Worm (Caenorhabditis elegans) whole organism, L3 larva: ENCODE data around the gene doxa-1.

ENCODE experiments used
- R02D3.7 ChIP-seq: fragments of 150-350 bp; optimal IDR thresholded peaks from 2 replicates; lab custom pipeline; 2014; ENCODE audit warnings: missing biosample characterization, missing genetic modification characterization
- ZK546.5 ChIP-seq: sonication (generic microtip); optimal IDR thresholded peaks from 2 replicates; lab custom pipeline; 2017; ENCODE audit warnings: missing biosample characterization, missing genetic modification characterization
- aly-2 ChIP-seq: fragments of 150-350 bp; optimal IDR thresholded peaks from 2 replicates; lab custom pipeline; 2014; ENCODE audit warnings: missing biosample characterization, missing genetic modification characterization
- ama-1 ChIP-seq: fragments of 150-350 bp; optimal IDR thresholded peaks from 2 replicates; lab custom pipeline; 2018
- ceh-16 ChIP-seq: sonication (generic microtip); optimal IDR thresholded peaks from 2 replicates; lab custom pipeline; 2017; ENCODE audit warnings: missing biosample characterization, missing genetic modification characterization
- ceh-82 ChIP-seq: fragments of 150-350 bp; optimal IDR thresholded peaks from 2 replicates; lab custom pipeline; 2014; ENCODE audit warnings: missing biosample characterization, missing genetic modification characterization
- daf-12 ChIP-seq: fragments of 150-350 bp; optimal IDR thresholded peaks from 2 replicates; lab custom pipeline; 2014; ENCODE audit warnings: missing biosample characterization, missing genetic modification reagents, missing genetic modification characterization
- egl-27 ChIP-seq: sonication (generic microtip); optimal IDR thresholded peaks from 4 replicates; lab custom pipeline; 2017; ENCODE audit warnings: missing biosample characterization, missing genetic modification reagents, missing genetic modification characterization
- egl-5 ChIP-seq: fragments of 150-350 bp; optimal IDR thresholded peaks from 2 replicates; lab custom pipeline; 2017; ENCODE audit warnings: missing biosample characterization, missing genetic modification reagents, missing genetic modification characterization, inconsistent platforms
- elt-1 ChIP-seq: fragments of 150-350 bp; optimal IDR thresholded peaks from 2 replicates; lab custom pipeline; 2014; ENCODE audit warnings: missing biosample characterization, missing genetic modification characterization
- elt-2 ChIP-seq: sonication (generic microtip); optimal IDR thresholded peaks from 2 replicates; lab custom pipeline; 2016; ENCODE audit warnings: missing genetic modification reagents, mild to moderate bottlenecking, missing genetic modification characterization, missing compliant biosample characterization
- elt-3 ChIP-seq, 3 experiments: fragments of 150-350 bp in 1 of 3; sonication (generic microtip) in 2 of 3; optimal IDR thresholded peaks; 2 replicates in 2 of 3; 4 replicates in 1 of 3; lab custom pipeline; 2014 to 2017; ENCODE audit warnings: missing biosample characterization in 3 of 3, missing genetic modification characterization in 3 of 3
- eor-1 ChIP-seq, 2 experiments: fragments of 150-350 bp; optimal IDR thresholded peaks; 2 replicates each; lab custom pipeline; 2014 to 2018; ENCODE audit warnings: missing biosample characterization in 2 of 2, missing genetic modification characterization in 2 of 2
- fkh-2 ChIP-seq: fragments of 150-350 bp; optimal IDR thresholded peaks from 2 replicates; lab custom pipeline; 2014; ENCODE audit warnings: missing biosample characterization, missing genetic modification reagents, missing genetic modification characterization
- fos-1 ChIP-seq: fragments of 150-350 bp; optimal IDR thresholded peaks from 2 replicates; lab custom pipeline; 2014; ENCODE audit warnings: missing biosample characterization, missing genetic modification characterization
- hmg-11 ChIP-seq: sonication (generic microtip); optimal IDR thresholded peaks from 2 replicates; lab custom pipeline; 2016; ENCODE audit warnings: missing genetic modification characterization, missing compliant biosample characterization
- lsy-12 ChIP-seq: sonication (generic microtip); optimal IDR thresholded peaks from 2 replicates; lab custom pipeline; 2016; ENCODE audit warnings: mild to moderate bottlenecking, missing genetic modification characterization, missing compliant biosample characterization
- mml-1 ChIP-seq: fragments of 150-350 bp; sonication (generic microtip); optimal IDR thresholded peaks from 3 replicates; lab custom pipeline; 2014; ENCODE audit warnings: missing biosample characterization, missing genetic modification characterization
- nfya-1 ChIP-seq: sonication (generic microtip); optimal IDR thresholded peaks from 2 replicates; lab custom pipeline; 2017; ENCODE audit warnings: missing genetic modification characterization, mild to moderate bottlenecking, missing compliant biosample characterization, antibody characterized with exemption, moderate library complexity; ENCODE audit not compliant: insufficient read depth
- nhr-12 ChIP-seq: fragments of 150-350 bp; optimal IDR thresholded peaks from 2 replicates; lab custom pipeline; 2014; ENCODE audit warnings: missing biosample characterization, missing genetic modification characterization
- nhr-23 ChIP-seq: fragments of 150-350 bp; optimal IDR thresholded peaks from 2 replicates; lab custom pipeline; 2014; ENCODE audit warnings: missing biosample characterization, missing genetic modification reagents, missing genetic modification characterization
- nhr-237 ChIP-seq: fragments of 150-350 bp; optimal IDR thresholded peaks from 2 replicates; lab custom pipeline; 2014; ENCODE audit warnings: missing biosample characterization, missing genetic modification characterization
- nhr-25 ChIP-seq: sonication (generic microtip); optimal IDR thresholded peaks from 2 replicates; lab custom pipeline; 2017; ENCODE audit warnings: missing biosample characterization, missing genetic modification characterization
- nhr-43 ChIP-seq: sonication (generic microtip); optimal IDR thresholded peaks from 2 replicates; lab custom pipeline; 2016; ENCODE audit warnings: mild to moderate bottlenecking, missing genetic modification characterization, missing compliant biosample characterization; ENCODE audit not compliant: poor library complexity, severe bottlenecking
- nhr-67 ChIP-seq: fragments of 150-350 bp; optimal IDR thresholded peaks from 2 replicates; lab custom pipeline; 2014; ENCODE audit warnings: missing biosample characterization, missing genetic modification characterization
- pha-4 ChIP-seq: fragments of 150-350 bp; optimal IDR thresholded peaks from 2 replicates; lab custom pipeline; 2014; ENCODE audit warnings: missing biosample characterization, missing genetic modification reagents, missing genetic modification characterization
- sea-2 ChIP-seq: fragments of 150-350 bp; sonication (generic microtip); optimal IDR thresholded peaks from 4 replicates; lab custom pipeline; 2014; ENCODE audit warnings: missing biosample characterization, missing genetic modification reagents, missing genetic modification characterization
- skn-1 ChIP-seq: fragments of 150-350 bp; optimal IDR thresholded peaks from 2 replicates; lab custom pipeline; 2014; ENCODE audit warnings: missing biosample characterization, missing genetic modification characterization
- snpc-4 ChIP-seq: fragments of 150-350 bp; optimal IDR thresholded peaks from 2 replicates; lab custom pipeline; 2014; ENCODE audit warnings: missing biosample characterization, missing genetic modification characterization
- tbx-2 ChIP-seq: sonication (generic microtip); optimal IDR thresholded peaks from 2 replicates; lab custom pipeline; 2016; ENCODE audit warnings: mild to moderate bottlenecking, missing genetic modification characterization, missing compliant biosample characterization
- zag-1 ChIP-seq: fragments of 150-350 bp; optimal IDR thresholded peaks from 2 replicates; lab custom pipeline; 2014; ENCODE audit warnings: missing biosample characterization, missing genetic modification characterization
- ztf-4 ChIP-seq: fragments of 150-350 bp; optimal IDR thresholded peaks from 2 replicates; lab custom pipeline; 2014; ENCODE audit warnings: missing biosample characterization, missing genetic modification characterization

The doxa-1 gene

DNA sequence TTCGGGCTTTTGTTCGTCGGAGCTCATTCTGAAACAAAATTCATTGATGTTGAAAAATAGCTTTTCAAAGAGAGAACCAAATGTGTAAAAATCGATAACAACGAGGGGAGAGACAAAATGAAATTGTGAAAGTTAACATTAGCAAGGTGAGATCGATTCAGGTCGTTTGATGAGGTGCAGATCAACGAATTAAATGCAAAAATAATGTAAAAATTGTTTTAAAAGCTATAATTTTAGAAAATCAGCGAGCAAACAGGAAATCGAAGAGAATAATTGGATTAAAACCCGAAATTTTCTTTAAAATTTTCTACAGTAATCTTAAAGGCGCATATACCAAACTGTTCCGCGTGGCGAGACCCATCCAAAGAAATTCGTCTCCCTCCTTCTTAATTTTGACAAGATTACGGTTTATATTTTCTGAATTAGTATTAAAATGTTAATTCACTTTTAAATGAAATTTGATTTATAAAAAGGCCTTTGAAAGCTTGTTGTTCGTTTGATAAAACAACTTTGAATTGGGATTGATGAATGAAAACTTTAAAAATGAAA, 37.6 kb downstream of the doxa-1 start, which contains the start of gene C13G5.2:
Gene C13G5.2, minus strand, starts transcription at position 51 of the 549 bp plus-strand sequence.
- no peak for TF ChIP-seq tbx-2

DNA sequence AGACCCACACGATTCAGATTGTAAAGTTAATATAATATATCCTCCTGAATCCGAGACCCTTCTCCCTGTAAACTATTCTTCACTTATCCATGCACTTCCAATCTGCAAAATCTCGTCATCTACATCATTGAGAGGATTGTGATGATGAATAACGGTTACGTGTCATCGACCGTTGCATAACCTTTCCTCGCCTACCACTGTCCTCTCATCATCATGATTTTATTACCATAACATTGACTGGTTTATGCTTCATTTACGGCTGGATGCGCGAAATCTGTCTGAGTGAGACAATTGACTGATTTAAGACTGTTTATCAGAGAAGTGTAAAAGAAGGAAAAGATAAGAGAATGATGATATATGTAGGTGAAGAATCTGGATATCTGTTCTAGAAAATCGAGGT, 39.4 kb downstream of the doxa-1 start:
- TF ChIP-seq fos-1 (tag; lab: Kevin White, UChicago) = no peak
- no peak for TF ChIP-seq fkh-2 (tag; lab: Kevin White, UChicago)
- TF ChIP-seq zag-1 (tag; lab: Kevin White, UChicago) = no peak
- no peak for TF ChIP-seq nhr-67
- no peak for TF ChIP-seq tbx-2
- TF ChIP-seq sea-2 (GFP tag; lab: Kevin White, UChicago) = no peak
- TF ChIP-seq hmg-11 (tag; lab: Kevin White, UChicago) = no peak
- TF ChIP-seq aly-2 (tag; lab: Kevin White, UChicago) = no peak
- TF ChIP-seq ceh-82 (tag; lab: Kevin White, UChicago) = no peak
- TF ChIP-seq egl-27 (tag; lab: Kevin White, UChicago) = no peak
- no peak for TF ChIP-seq ZK546.5 (tag; lab: Kevin White, UChicago)
- no peak for TF ChIP-seq pha-4 (tag; lab: Kevin White, UChicago)
- TF ChIP-seq eor-1 (tag; optimal IDR thresholded peaks at IDR 0.05; lab: Kevin White, UChicago) = no peak
- TF ChIP-seq nhr-43 (tag; lab: Kevin White, UChicago) = no peak
- no peak for TF ChIP-seq elt-1
- no peak for TF ChIP-seq R02D3.7
- no peak for TF ChIP-seq nfya-1 (tag; lab: Kevin White, UChicago)
- TF ChIP-seq mml-1 (tag; lab: Kevin White, UChicago) = no peak
- no peak for TF ChIP-seq skn-1 (tag; lab: Kevin White, UChicago)
- no peak for TF ChIP-seq nhr-12 (tag; lab: Kevin White, UChicago)

DNA sequence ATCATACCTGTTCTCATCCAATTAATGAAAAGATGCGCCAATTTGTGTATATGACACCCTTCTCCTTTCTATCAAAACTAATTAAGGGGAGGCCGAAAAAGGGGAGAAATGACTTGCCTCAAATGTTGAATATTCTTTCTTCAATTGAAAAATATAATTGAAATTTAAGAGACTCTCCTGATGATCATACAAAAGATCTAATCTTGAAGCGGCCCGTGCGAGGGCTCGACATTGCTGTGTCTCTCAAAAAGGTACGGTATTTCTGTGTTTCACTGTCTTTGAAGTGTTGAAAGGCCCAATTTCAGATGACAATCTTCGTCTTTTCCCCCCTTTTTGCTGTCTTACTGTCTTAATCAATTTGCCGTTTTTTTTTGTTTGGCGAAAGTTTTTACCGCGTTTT, 40.1 kb downstream of the doxa-1 start:
- TF ChIP-seq nhr-12 (tag; lab: Kevin White, UChicago) (no peak), ama-1 (lab: Kevin White, UChicago) (no peak), nfya-1 (tag; lab: Kevin White, UChicago) (peak; percentile 87), ztf-4 (no peak), skn-1 (tag; lab: Kevin White, UChicago) (no peak), egl-5 (no peak), nhr-25 (tag; lab: Kevin White, UChicago) (peak; percentile 42), elt-2 (tag; lab: Kevin White, UChicago) (no peak), elt-1 (peak; percentile 94), lsy-12 (tag; lab: Kevin White, UChicago) (no peak), nhr-23 (tag; lab: Kevin White, UChicago) (peak; percentile 30)

DNA sequence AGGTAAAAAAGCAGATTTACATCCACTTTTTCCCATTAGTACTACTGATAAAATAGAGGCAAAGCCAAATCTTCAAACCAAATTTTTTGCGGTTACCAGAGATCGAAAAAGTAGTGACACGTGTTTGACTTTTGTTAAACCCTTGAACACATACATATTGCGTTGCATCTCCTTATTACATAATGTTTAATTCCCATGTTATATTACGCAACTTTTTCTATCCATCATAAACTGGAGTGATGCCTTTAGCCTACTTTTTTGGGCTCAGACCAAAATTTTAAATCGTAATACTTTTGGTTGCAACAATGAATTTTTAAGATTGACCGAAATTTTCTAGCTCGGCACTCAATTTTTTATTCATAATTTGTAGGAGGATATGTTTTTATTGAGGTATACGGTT, 41.1 kb downstream of the doxa-1 start:
- TF ChIP-seq lsy-12 (tag; lab: Kevin White, UChicago) (no peak), snpc-4 (tag; lab: Kevin White, UChicago) (no peak), nhr-237 (tag; lab: Kevin White, UChicago) (no peak), ceh-16 (tag; lab: Kevin White, UChicago) (no peak), hmg-11 (tag; lab: Kevin White, UChicago) (no peak), aly-2 (tag; lab: Kevin White, UChicago) (no peak), egl-27 (tag; lab: Kevin White, UChicago) (no peak), nhr-12 (tag; lab: Kevin White, UChicago) (no peak), ceh-82 (tag; lab: Kevin White, UChicago) (no peak), elt-3 (tag; optimal IDR thresholded peaks at IDR 0.05; lab: Kevin White, UChicago) (no peak), skn-1 (tag; lab: Kevin White, UChicago) (no peak), daf-12 (tag; lab: Kevin White, UChicago) (no peak), nhr-43 (tag; lab: Kevin White, UChicago) (no peak)
- TF ChIP-seq, all 47 proteins: peak for 0

DNA sequence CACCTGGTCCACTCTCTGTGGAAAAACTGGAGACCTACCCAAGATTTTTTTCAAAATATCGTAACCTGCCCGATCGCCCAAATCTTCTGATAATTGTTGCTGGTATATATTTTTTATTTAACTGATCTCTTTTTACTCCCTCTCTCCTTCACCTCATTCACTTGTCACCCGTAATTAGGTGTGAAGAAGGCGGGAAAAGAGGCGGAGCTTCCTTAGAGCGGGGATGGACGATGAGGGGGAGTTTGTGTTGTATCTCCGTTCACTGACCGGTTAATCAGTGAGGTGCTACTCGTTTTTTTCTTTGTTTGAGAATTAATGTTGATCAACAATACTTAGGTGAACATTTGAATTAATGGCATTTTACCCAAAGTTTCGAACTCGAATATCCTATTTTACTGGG, 41.5 kb downstream of the doxa-1 start, which contains the start of gene ceh-16:
Gene ceh-16, plus strand, starts transcription at position 301 of the 400 bp plus-strand sequence.
- no peak for TF ChIP-seq nfya-1 (tag; lab: Kevin White, UChicago)
